Fruit fly (Drosophila melanogaster) whole organism, pupa: ENCODE measurements around the gene fipi.

Source experiments
- CG10348 ChIP-seq: fragments of 200-800 bp; sonication (Bioruptor generic); IDR thresholded peaks from 2 replicates; pipeline ENCODE4 v1.3.6; 2022; ENCODE audit warnings: missing biosample characterization, missing genetic modification characterization
- CG12605 ChIP-seq: fragments of 200-800 bp; sonication (Bioruptor generic); IDR thresholded peaks from 2 replicates; pipeline ENCODE4 v1.3.6; 2022; ENCODE audit warnings: missing biosample characterization, missing genetic modification characterization
- CG13204 ChIP-seq: fragments of 200-800 bp; sonication (Bioruptor generic); optimal IDR thresholded peaks from 2 replicates; lab custom pipeline; 2018; ENCODE audit warnings: missing biosample characterization, mild to moderate bottlenecking, missing genetic modification characterization, moderate library complexity
- CG14655 ChIP-seq: fragments of 200-800 bp; sonication (Bioruptor generic); optimal IDR thresholded peaks from 3 replicates; lab custom pipeline; 2017; ENCODE audit warnings: mild to moderate bottlenecking, missing biosample characterization, missing genetic modification reagents, missing genetic modification characterization
- CG15710 ChIP-seq: fragments of 200-800 bp; sonication (Bioruptor generic); optimal IDR thresholded peaks from 2 replicates; lab custom pipeline; 2018; ENCODE audit warnings: missing biosample characterization, mild to moderate bottlenecking, missing genetic modification characterization, moderate library complexity
- CG17806 ChIP-seq: fragments of 200-800 bp; sonication (Bioruptor generic); optimal IDR thresholded peaks from 2 replicates; lab custom pipeline; 2018; ENCODE audit warnings: missing biosample characterization, mild to moderate bottlenecking, missing genetic modification characterization, moderate library complexity
- CG32121 ChIP-seq: fragments of 200-800 bp; sonication (Bioruptor generic); IDR thresholded peaks from 2 replicates; pipeline ENCODE4 v1.3.6; 2022; ENCODE audit warnings: missing biosample characterization, missing genetic modification characterization
- CG34367 ChIP-seq: fragments of 200-800 bp; sonication (Bioruptor generic); optimal IDR thresholded peaks from 2 replicates; lab custom pipeline; 2018; ENCODE audit warnings: missing biosample characterization, mild to moderate bottlenecking, missing genetic modification characterization
- CG4496 ChIP-seq: fragments of 200-800 bp; sonication (Bioruptor generic); IDR thresholded peaks from 3 replicates; pipeline ENCODE4 v1.3.6; 2022; ENCODE audit warnings: missing biosample characterization, missing genetic modification characterization
- CG8159 ChIP-seq: fragments of 200-800 bp; sonication (Bioruptor generic); optimal IDR thresholded peaks from 3 replicates; lab custom pipeline; 2018; ENCODE audit warnings: missing biosample characterization, mild to moderate bottlenecking, missing genetic modification characterization, moderate library complexity
- CG8301 ChIP-seq: fragments of 200-800 bp; sonication (Bioruptor generic); optimal IDR thresholded peaks from 2 replicates; lab custom pipeline; 2018; ENCODE audit warnings: missing biosample characterization, mild to moderate bottlenecking, missing genetic modification characterization
- CG9948 ChIP-seq: fragments of 200-800 bp; sonication (Bioruptor generic); optimal IDR thresholded peaks from 2 replicates; lab custom pipeline; 2018; ENCODE audit warnings: missing biosample characterization, mild to moderate bottlenecking, missing genetic modification characterization, moderate library complexity
- D1 ChIP-seq: fragments of 200-800 bp; sonication (Bioruptor generic); optimal IDR thresholded peaks from 2 replicates; lab custom pipeline; 2018; ENCODE audit warnings: missing biosample characterization, mild to moderate bottlenecking, missing genetic modification characterization, moderate library complexity
- EcR ChIP-seq: fragments of 200-800 bp; sonication (Bioruptor generic); optimal IDR thresholded peaks from 3 replicates; lab custom pipeline; 2019; ENCODE audit warnings: missing biosample characterization, missing genetic modification characterization, mild to moderate bottlenecking, moderate library complexity, missing genetic modification reagents
- Ets98B ChIP-seq: fragments of 200-800 bp; sonication (Bioruptor generic); IDR thresholded peaks from 2 replicates; pipeline ENCODE4 v1.3.6; 2022; ENCODE audit warnings: missing biosample characterization, missing genetic modification characterization
- Pif1A ChIP-seq: fragments of 200-800 bp; sonication (Bioruptor generic); optimal IDR thresholded peaks from 3 replicates; lab custom pipeline; 2016; ENCODE audit warnings: missing biosample characterization, missing genetic modification characterization
- Pif1B ChIP-seq: fragments of 200-800 bp; sonication (Bioruptor generic); optimal IDR thresholded peaks from 3 replicates; lab custom pipeline; 2016; ENCODE audit warnings: missing biosample characterization, missing genetic modification characterization
- Snoo ChIP-seq: fragments of 200-800 bp; sonication (Bioruptor generic); optimal IDR thresholded peaks from 3 replicates; lab custom pipeline; 2017; ENCODE audit warnings: missing biosample characterization, mild to moderate bottlenecking, missing genetic modification characterization, inconsistent platforms
- fd96Ca ChIP-seq: fragments of 200-800 bp; sonication (Bioruptor generic); IDR thresholded peaks from 3 replicates; pipeline ENCODE4 v1.3.6; 2022; ENCODE audit warnings: missing biosample characterization, missing genetic modification characterization
- gl ChIP-seq: fragments of 200-800 bp; sonication (Bioruptor generic); optimal IDR thresholded peaks from 2 replicates; lab custom pipeline; 2018; ENCODE audit warnings: missing biosample characterization, mild to moderate bottlenecking, missing genetic modification characterization
- rn ChIP-seq: fragments of 200-800 bp; sonication (Bioruptor generic); IDR thresholded peaks from 2 replicates; pipeline ENCODE4 v1.3.6; 2022; ENCODE audit warnings: missing biosample characterization, missing genetic modification characterization

Gene fipi

dm6 chr2L:4793780-4794523 is at the start of gene fipi:
Gene fipi (minus strand): TSS chr2L:4794044.
- TF ChIP-seq CG4496 (GFP tag; lab: Robert Waterston, UW) (no peak), CG15710 (tag; lab: Kevin White, UChicago) (no peak), Pif1A (GFP tag; lab: Kevin White, UChicago) (no peak), Snoo (tag; lab: Kevin White, UChicago) (no peak), Pif1B (GFP tag; lab: Kevin White, UChicago) (no peak), CG10348 (GFP tag; lab: Robert Waterston, UW) (no peak), CG13204 (GFP tag; lab: Kevin White, UChicago) (no peak), CG8301 (tag; lab: Kevin White, UChicago) (no peak), Ets98B (GFP tag; lab: Robert Waterston, UW) (no peak)
- TF ChIP-seq, all 21 proteins: peak for 0

dm6 chr2L:4838494-4839320 is 44.9 kb upstream of the fipi start:
- no peak for TF ChIP-seq Pif1A (GFP tag; lab: Kevin White, UChicago)
- no peak for TF ChIP-seq CG17806 (tag; lab: Kevin White, UChicago)
- TF ChIP-seq EcR (GFP tag; lab: Kevin White, UChicago) = no peak
- TF ChIP-seq Snoo (tag; lab: Kevin White, UChicago) = no peak

- peak; percentile 100 for TF ChIP-seq Pif1A (GFP tag; lab: Kevin White, UChicago)
- TF ChIP-seq CG9948 (tag; lab: Kevin White, UChicago) = peak; percentile 99
- TF ChIP-seq CG13204 (GFP tag; lab: Kevin White, UChicago) = no peak
- peak; percentile 99 for TF ChIP-seq CG34367 (tag; lab: Kevin White, UChicago)
- TF ChIP-seq CG32121 (GFP tag; lab: Robert Waterston, UW) = peak; percentile 100
- TF ChIP-seq D1 = no peak
- peak; percentile 99 for TF ChIP-seq CG17806 (tag; lab: Kevin White, UChicago)
- peak; percentile 99 for TF ChIP-seq CG12605
- peak; percentile 97 for TF ChIP-seq CG8159 (tag; lab: Kevin White, UChicago)
- TF ChIP-seq CG4496 (GFP tag; lab: Robert Waterston, UW) = peak; percentile 100
- TF ChIP-seq CG10348 (GFP tag; lab: Robert Waterston, UW) = peak; percentile 99
- peak; percentile 100 for TF ChIP-seq Ets98B (GFP tag; lab: Robert Waterston, UW)
- peak; percentile 100 for TF ChIP-seq fd96Ca
- peak; percentile 96 for TF ChIP-seq CG15710 (tag; lab: Kevin White, UChicago)
- TF ChIP-seq gl (tag; lab: Kevin White, UChicago) = peak; percentile 97
- TF ChIP-seq Pif1B (GFP tag; lab: Kevin White, UChicago) = peak; percentile 99
- peak; percentile 100 for TF ChIP-seq CG14655
- peak; percentile 29 for TF ChIP-seq EcR (GFP tag; lab: Kevin White, UChicago)
- peak; percentile 99 for TF ChIP-seq rn (GFP tag; lab: Robert Waterston, UW)
- TF ChIP-seq CG8301 (tag; lab: Kevin White, UChicago) = peak; percentile 100
- TF ChIP-seq Snoo (tag; lab: Kevin White, UChicago) = peak; percentile 98
Observed at dm6 chr2L:4837772-4838397, 44.0 kb upstream of the fipi start, which contains the start of the genes tank and CG12194. Gene tank (minus strand): TSS chr2L:4837999. Gene CG12194 (plus strand): TSS chr2L:4838347.

dm6 chr2L:4836193-4836592 is 42.3 kb upstream of the fipi start:
- TF ChIP-seq rn (GFP tag; lab: Robert Waterston, UW) (no peak), CG32121 (GFP tag; lab: Robert Waterston, UW) (no peak), Ets98B (GFP tag; lab: Robert Waterston, UW) (0 out of 2 replicates have a peak, but pooled peaks have one; percentile 22), CG14655 (no peak), D1 (no peak), CG17806 (tag; lab: Kevin White, UChicago) (no peak), CG8301 (tag; lab: Kevin White, UChicago) (no peak), Pif1B (GFP tag; lab: Kevin White, UChicago) (no peak), CG9948 (tag; lab: Kevin White, UChicago) (no peak), Pif1A (GFP tag; lab: Kevin White, UChicago) (no peak), gl (tag; lab: Kevin White, UChicago) (no peak), CG10348 (GFP tag; lab: Robert Waterston, UW) (no peak), CG12605 (no peak), CG34367 (tag; lab: Kevin White, UChicago) (no peak), CG4496 (GFP tag; lab: Robert Waterston, UW) (0 out of 3 replicates have a peak, but pooled peaks have one; percentile 36)

- TF ChIP-seq rn (GFP tag; lab: Robert Waterston, UW) (no peak), CG4496 (GFP tag; lab: Robert Waterston, UW) (no peak), Pif1A (GFP tag; lab: Kevin White, UChicago) (no peak), EcR (GFP tag; lab: Kevin White, UChicago) (no peak), CG10348 (GFP tag; lab: Robert Waterston, UW) (no peak), CG9948 (tag; lab: Kevin White, UChicago) (no peak), CG13204 (GFP tag; lab: Kevin White, UChicago) (no peak), CG34367 (tag; lab: Kevin White, UChicago) (no peak), fd96Ca (no peak), gl (tag; lab: Kevin White, UChicago) (no peak), Snoo (tag; lab: Kevin White, UChicago) (no peak), Pif1B (GFP tag; lab: Kevin White, UChicago) (no peak), CG8159 (tag; lab: Kevin White, UChicago) (no peak), CG12605 (no peak), CG8301 (tag; lab: Kevin White, UChicago) (no peak), CG17806 (tag; lab: Kevin White, UChicago) (no peak), D1 (no peak), CG14655 (no peak), CG32121 (GFP tag; lab: Robert Waterston, UW) (no peak)
Observed at dm6 chr2L:4835091-4835689, 41.3 kb upstream of the fipi start, which contains the start of gene Ir25a. Gene Ir25a (minus strand): TSS chr2L:4835300.
